Worm (Caenorhabditis elegans): ENCODE measurements around the gene Y54F10BM.22.

DNA sequence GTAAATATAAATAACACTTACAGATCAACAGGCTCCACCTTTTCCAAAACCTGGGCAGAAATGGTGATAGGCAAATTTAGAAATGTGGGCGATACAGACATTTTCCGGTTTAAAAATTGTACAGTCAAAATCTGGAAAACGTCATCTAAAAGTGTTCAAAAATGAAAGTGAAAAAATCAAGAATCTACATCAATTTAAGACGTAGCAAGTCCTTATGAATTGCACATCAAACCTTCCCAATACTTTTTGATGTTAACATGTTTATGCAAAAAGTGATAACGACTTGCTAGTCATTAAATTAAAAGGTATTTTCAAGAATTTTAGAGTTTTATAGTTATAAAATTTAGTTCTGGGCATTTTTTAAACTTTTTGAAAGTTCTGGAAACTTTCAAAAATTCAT is 29.4 kb upstream of the Y54F10BM.22 start, which contains the start of gene fbxa-7:
- TF ChIP-seq lin-13 (GFP tag; optimal IDR thresholded peaks at IDR 0.05) (no peak), C04F5.9 (tag; optimal IDR thresholded peaks at IDR 0.05) (no peak), nhr-28 (tag; optimal IDR thresholded peaks at IDR 0.05) (no peak), lir-3 (tag; optimal IDR thresholded peaks at IDR 0.05; ENCODE audit: poor library complexity) (no peak), elt-2 (tag; optimal IDR thresholded peaks at IDR 0.05) (no peak), dpl-1 (GFP tag; optimal IDR thresholded peaks at IDR 0.05) (no peak), efl-3 (GFP tag; optimal IDR thresholded peaks at IDR 0.05) (no peak), nhr-76 (tag; optimal IDR thresholded peaks at IDR 0.05) (no peak), fkh-10 (GFP tag; optimal IDR thresholded peaks at IDR 0.05) (no peak)
